Worm (Caenorhabditis elegans) whole organism, young adult: Measurements from ENCODE around the gene nep-25.

Source experiments
- B0336.3 ChIP-seq: fragments of 200-800 bp; sonication (Bioruptor generic); IDR thresholded peaks from 2 replicates; pipeline ENCODE4 v1.3.6; 2022; ENCODE audit warnings: missing genetic modification characterization, missing compliant biosample characterization
- D2030.7 ChIP-seq: fragments of 200-800 bp; sonication (Bioruptor generic); IDR thresholded peaks from 2 replicates; pipeline ENCODE4 v1.3.6; 2022; ENCODE audit warnings: missing genetic modification reagents, missing genetic modification characterization, missing compliant biosample characterization
- Y53F4B.3 ChIP-seq: fragments of 200-800 bp; sonication (Bioruptor generic); IDR thresholded peaks from 2 replicates; pipeline ENCODE4 v1.3.6; 2022; ENCODE audit warnings: missing genetic modification reagents, missing genetic modification characterization, missing compliant biosample characterization
- Y56A3A.18 ChIP-seq: fragments of 200-800 bp; sonication (Bioruptor generic); IDR thresholded peaks from 2 replicates; pipeline ENCODE4 v1.3.6; 2022; ENCODE audit warnings: missing genetic modification reagents, missing genetic modification characterization, missing compliant biosample characterization
- ccch-3 ChIP-seq: fragments of 200-800 bp; sonication (Bioruptor generic); optimal IDR thresholded peaks from 2 replicates; lab custom pipeline; 2018; ENCODE audit warnings: mild to moderate bottlenecking, missing genetic modification characterization, missing compliant biosample characterization
- ceh-27 ChIP-seq: fragments of 200-800 bp; sonication (Bioruptor generic); optimal IDR thresholded peaks from 2 replicates; lab custom pipeline; 2018; ENCODE audit warnings: mild to moderate bottlenecking, missing genetic modification characterization, moderate library complexity, missing compliant biosample characterization
- dpl-1 ChIP-seq: fragments of 150-350 bp; optimal IDR thresholded peaks from 2 replicates; lab custom pipeline; 2014; ENCODE audit warnings: missing biosample characterization, missing genetic modification reagents, missing genetic modification characterization
- efl-1 ChIP-seq: fragments of 150-350 bp; optimal IDR thresholded peaks from 2 replicates; lab custom pipeline; 2014; ENCODE audit warnings: missing biosample characterization, missing genetic modification reagents, missing genetic modification characterization
- hlh-12 ChIP-seq: sonication (generic microtip); optimal IDR thresholded peaks from 2 replicates; lab custom pipeline; 2016; ENCODE audit warnings: missing genetic modification characterization, missing compliant biosample characterization
- rpc-1 ChIP-seq, 2 experiments: fragments of 150-350 bp in 1 of 2; sonication (generic microtip) in 1 of 2; optimal IDR thresholded peaks; 2 replicates each; lab custom pipeline; 2014 to 2018; ENCODE audit warnings: missing biosample characterization in 1 of 2, missing genetic modification characterization in 1 of 2, missing genetic modification reagents in 1 of 2, missing genotype in 1 of 2
- snpc-3.4 ChIP-seq: sonication (generic microtip); optimal IDR thresholded peaks from 2 replicates; lab custom pipeline; 2017; ENCODE audit warnings: missing genetic modification characterization, mild to moderate bottlenecking, missing compliant biosample characterization, antibody characterized with exemption, moderate library complexity, missing genotype, missing genetic modification reagents
- unc-62 ChIP-seq: fragments of 150-350 bp; optimal IDR thresholded peaks from 2 replicates; lab custom pipeline; 2014; ENCODE audit warnings: missing biosample characterization, missing genetic modification reagents, missing genetic modification characterization
- ztf-25 ChIP-seq: fragments of 200-800 bp; sonication (Bioruptor generic); IDR thresholded peaks from 2 replicates; pipeline ENCODE4 v1.3.6; 2022; ENCODE audit warnings: missing genetic modification reagents, missing genetic modification characterization, missing compliant biosample characterization

ce11 chrII:5839227-5839626, 2.8 kb upstream of the nep-25 start, which contains the start of gene ZK1248.19:
- TF ChIP-seq ztf-25 (GFP tag; lab: Robert Waterston, UW) (no peak), Y53F4B.3 (GFP tag; lab: Robert Waterston, UW) (no peak), hlh-12 (tag; lab: Kevin White, UChicago) (no peak), B0336.3 (GFP tag; lab: Robert Waterston, UW) (no peak), dpl-1 (no peak), efl-1 (GFP tag; lab: Kevin White, UChicago) (no peak), Y56A3A.18 (no peak), ceh-27 (no peak), D2030.7 (GFP tag; lab: Robert Waterston, UW) (no peak), snpc-3.4 (no peak), unc-62 (GFP tag; lab: Kevin White, UChicago) (no peak), rpc-1 (optimal IDR thresholded peaks at IDR 0.05; lab: Kevin White, UChicago) (no peak), rpc-1 (tag; optimal IDR thresholded peaks at IDR 0.05; lab: Kevin White, UChicago) (no peak), ccch-3 (GFP tag; lab: Kevin White, UChicago) (no peak)
